Fruit fly (Drosophila melanogaster): ENCODE measurements around the gene mtSSB.

Gene mtSSB

DNA sequence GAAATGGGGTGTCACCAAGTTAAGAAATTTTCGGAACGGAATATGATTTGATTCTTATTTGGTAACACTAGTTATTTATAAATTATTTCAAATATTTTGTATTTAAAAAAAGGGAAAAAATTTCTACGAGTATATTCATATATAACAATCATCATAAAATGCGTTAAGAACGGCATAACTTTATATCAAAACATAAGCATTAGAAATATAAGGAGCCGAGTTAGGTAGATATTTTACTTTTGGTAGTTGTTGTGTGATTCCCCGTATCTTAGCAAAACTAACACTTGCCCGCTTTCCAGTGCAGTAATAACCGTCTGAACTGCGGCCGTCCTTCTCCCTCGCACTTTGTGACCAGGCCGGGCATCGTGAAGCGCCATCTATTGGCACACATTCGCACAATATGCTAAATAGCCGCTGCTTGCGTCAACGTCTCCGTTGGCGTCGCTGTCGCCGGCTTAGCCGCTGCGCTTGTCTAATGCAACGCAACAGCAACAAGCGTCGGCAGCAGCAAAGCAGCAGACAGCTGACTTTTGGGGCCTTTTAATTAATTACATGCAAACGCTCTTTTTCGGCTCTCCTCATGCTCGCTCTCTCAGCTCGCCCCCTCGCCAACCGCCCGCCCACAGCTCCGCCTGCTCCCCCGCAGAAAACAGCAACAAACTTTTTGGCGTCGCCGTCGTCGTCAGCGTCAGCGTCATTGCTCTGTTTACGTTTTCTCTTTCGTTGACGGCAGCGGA, 39.4 kb upstream of the mtSSB start (continued):
- no peak for TF ChIP-seq Lpt (GFP tag; optimal IDR thresholded peaks at IDR 0.05)
- TF ChIP-seq CG16779 (tag; optimal IDR thresholded peaks at IDR 0.05) = no peak
- 0 out of 3 replicates have a peak, but pooled peaks have one; percentile 16 for TF ChIP-seq eg (GFP tag; IDR thresholded peaks at IDR 0.05)
- TF ChIP-seq CG34406 (GFP tag; optimal IDR thresholded peaks at IDR 0.05) = no peak
- no peak for TF ChIP-seq Smox (GFP tag; optimal IDR thresholded peaks at IDR 0.05)
- no peak for TF ChIP-seq Hr38 (GFP tag; optimal IDR thresholded peaks at IDR 0.05)
- no peak for TF ChIP-seq CG6792 (GFP tag; optimal IDR thresholded peaks at IDR 0.05)
- TF ChIP-seq lz (GFP tag; optimal IDR thresholded peaks at IDR 0.05) = no peak
- no peak for TF ChIP-seq CG8319 (GFP tag; optimal IDR thresholded peaks at IDR 0.05)
- no peak for TF ChIP-seq Sox15 (GFP tag; optimal IDR thresholded peaks at IDR 0.05)
- TF ChIP-seq CG6854 (GFP tag; optimal IDR thresholded peaks at IDR 0.05) = peak; percentile 33
- TF ChIP-seq fkh (GFP tag; optimal IDR thresholded peaks at IDR 0.05) = peak; percentile 36
- TF ChIP-seq fd85E (GFP tag; optimal IDR thresholded peaks at IDR 0.05) = no peak
- TF ChIP-seq Hr4 (GFP tag; optimal IDR thresholded peaks at IDR 0.05) = peak; percentile 23
- no peak for TF ChIP-seq CG7368 (GFP tag; optimal IDR thresholded peaks at IDR 0.05)
- TF ChIP-seq CG31627 (GFP tag; optimal IDR thresholded peaks at IDR 0.05) = no peak
- TF ChIP-seq CG3919 (GFP tag; optimal IDR thresholded peaks at IDR 0.05) = peak; percentile 18
- no peak for TF ChIP-seq fd59A (GFP tag; optimal IDR thresholded peaks at IDR 0.05)
- TF ChIP-seq esn (GFP tag; optimal IDR thresholded peaks at IDR 0.05) = no peak
- TF ChIP-seq Ets96B (tag; optimal IDR thresholded peaks at IDR 0.05) = no peak
- TF ChIP-seq ss (GFP tag; optimal IDR thresholded peaks at IDR 0.05) = no peak

DNA sequence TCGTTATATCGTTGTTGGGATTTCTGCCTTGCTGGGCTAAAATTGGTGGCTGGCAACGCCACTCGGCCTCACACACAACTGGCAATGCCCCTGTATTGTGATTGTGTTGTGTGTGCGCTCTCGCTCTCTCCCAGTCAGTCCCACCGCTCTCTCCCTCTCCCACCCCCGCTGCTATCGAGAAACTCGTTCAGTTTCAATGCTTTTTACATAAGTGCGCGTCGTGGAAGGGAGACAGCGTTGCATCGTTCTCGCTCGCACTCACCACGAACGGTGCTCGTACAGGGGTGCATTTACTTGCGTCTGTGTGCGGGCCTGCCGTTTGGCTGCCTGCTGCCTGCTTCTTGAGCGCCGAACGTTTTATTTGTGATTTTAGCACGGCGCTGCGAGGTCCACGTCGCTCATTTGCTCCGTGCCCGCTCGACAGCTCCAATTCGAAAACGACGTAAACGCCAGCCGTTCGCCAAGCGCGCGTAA, 37.4 kb upstream of the mtSSB start:
- peak; percentile 81 for TF ChIP-seq fkh (GFP tag; optimal IDR thresholded peaks at IDR 0.05)
- no peak for TF ChIP-seq CG11902 (GFP tag; optimal IDR thresholded peaks at IDR 0.05)
- peak; percentile 25 for TF ChIP-seq CG10669 (GFP tag; optimal IDR thresholded peaks at IDR 0.05)
- TF ChIP-seq Eip93F (GFP tag; optimal IDR thresholded peaks at IDR 0.05) = peak; percentile 29
- no peak for TF ChIP-seq eg (GFP tag; IDR thresholded peaks at IDR 0.05)
- TF ChIP-seq vri (GFP tag; optimal IDR thresholded peaks at IDR 0.05) = peak; percentile 100
- peak; percentile 85 for TF ChIP-seq Sox14 (GFP tag; optimal IDR thresholded peaks at IDR 0.05)
- no peak for TF ChIP-seq CG4318 (GFP tag; optimal IDR thresholded peaks at IDR 0.05)
- no peak for TF ChIP-seq cyc (GFP tag; optimal IDR thresholded peaks at IDR 0.05)
- no peak for TF ChIP-seq Sox15 (GFP tag; optimal IDR thresholded peaks at IDR 0.05)
- TF ChIP-seq topi (GFP tag; optimal IDR thresholded peaks at IDR 0.05) = peak; percentile 24
- peak; percentile 64 for TF ChIP-seq CG7368 (GFP tag; optimal IDR thresholded peaks at IDR 0.05)
- TF ChIP-seq Ets96B (tag; optimal IDR thresholded peaks at IDR 0.05) = peak; percentile 9
- TF ChIP-seq acj6 (GFP tag; optimal IDR thresholded peaks at IDR 0.05) = no peak
- peak; percentile 8 for TF ChIP-seq fd85E (GFP tag; optimal IDR thresholded peaks at IDR 0.05)
- no peak for TF ChIP-seq CG10631 (GFP tag; optimal IDR thresholded peaks at IDR 0.05)
- no peak for TF ChIP-seq Hr38 (GFP tag; optimal IDR thresholded peaks at IDR 0.05)
- TF ChIP-seq CG11294 (GFP tag; IDR thresholded peaks at IDR 0.05) = no peak
- TF ChIP-seq CG8319 (GFP tag; optimal IDR thresholded peaks at IDR 0.05) = no peak
- no peak for TF ChIP-seq Gug (GFP tag; IDR thresholded peaks at IDR 0.05)
- peak; percentile 73 for TF ChIP-seq CG3919 (GFP tag; optimal IDR thresholded peaks at IDR 0.05)
- TF ChIP-seq CG3032 (tag; optimal IDR thresholded peaks at IDR 0.05) = peak; percentile 22
- peak; percentile 93 for TF ChIP-seq svp (GFP tag)
- peak; percentile 47 for TF ChIP-seq Met (GFP tag; optimal IDR thresholded peaks at IDR 0.05)
- TF ChIP-seq CG9139 (GFP tag; optimal IDR thresholded peaks at IDR 0.05) = peak; percentile 73
- peak; percentile 67 for TF ChIP-seq dsx (GFP tag; optimal IDR thresholded peaks at IDR 0.05; ENCODE audit: poor library complexity, severe bottlenecking)
- TF ChIP-seq ss (GFP tag; optimal IDR thresholded peaks at IDR 0.05) = peak; percentile 71 to 83
- TF ChIP-seq Eip75B (GFP tag; optimal IDR thresholded peaks at IDR 0.05) = peak; percentile 58
- peak; percentile 87 for TF ChIP-seq Eip78C (GFP tag)
- no peak for TF ChIP-seq salr (GFP tag; optimal IDR thresholded peaks at IDR 0.05)
- TF ChIP-seq net (GFP tag; optimal IDR thresholded peaks at IDR 0.05) = peak; percentile 56
- peak; percentile 79 for TF ChIP-seq CG1621 (tag; optimal IDR thresholded peaks at IDR 0.05)
- TF ChIP-seq achi (GFP tag; optimal IDR thresholded peaks at IDR 0.05) = no peak
- peak; percentile 94 for TF ChIP-seq Lpt (GFP tag; optimal IDR thresholded peaks at IDR 0.05)
- no peak for TF ChIP-seq CG6163 (GFP tag; IDR thresholded peaks at IDR 0.05)
- TF ChIP-seq Blimp-1 (GFP tag; optimal IDR thresholded peaks at IDR 0.05) = peak; percentile 27
- no peak for TF ChIP-seq dac (GFP tag; optimal IDR thresholded peaks at IDR 0.05)
- TF ChIP-seq OdsH (GFP tag; optimal IDR thresholded peaks at IDR 0.05) = no peak
